Worm (Caenorhabditis elegans): ENCODE measurements around the gene F16B12.7.

F16B12.7 gene

DNA sequence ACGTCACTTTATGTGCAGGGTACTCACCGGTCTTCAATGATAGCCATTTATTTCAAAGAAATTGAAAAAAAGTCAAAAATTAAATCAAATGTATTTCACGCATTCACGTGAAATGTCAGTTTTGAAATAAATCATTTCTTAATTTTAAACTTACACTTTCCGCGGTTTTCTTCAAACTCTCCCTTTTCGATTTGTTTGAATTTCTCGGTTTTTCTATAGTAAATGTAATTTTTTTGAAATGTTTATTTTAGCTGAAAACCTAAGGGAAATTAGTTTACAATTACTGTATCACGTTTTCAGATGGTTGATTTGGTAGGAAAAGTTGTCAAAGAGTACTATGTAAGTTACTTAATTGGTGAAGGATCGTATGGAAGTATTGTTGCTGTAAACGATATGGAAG lies at the start of gene F16B12.7:
Gene F16B12.7, plus strand, starts transcription at position 301 of the 400 bp plus-strand sequence.
- TF ChIP-seq unc-62 (GFP tag; optimal IDR thresholded peaks at IDR 0.05), result no peak

DNA sequence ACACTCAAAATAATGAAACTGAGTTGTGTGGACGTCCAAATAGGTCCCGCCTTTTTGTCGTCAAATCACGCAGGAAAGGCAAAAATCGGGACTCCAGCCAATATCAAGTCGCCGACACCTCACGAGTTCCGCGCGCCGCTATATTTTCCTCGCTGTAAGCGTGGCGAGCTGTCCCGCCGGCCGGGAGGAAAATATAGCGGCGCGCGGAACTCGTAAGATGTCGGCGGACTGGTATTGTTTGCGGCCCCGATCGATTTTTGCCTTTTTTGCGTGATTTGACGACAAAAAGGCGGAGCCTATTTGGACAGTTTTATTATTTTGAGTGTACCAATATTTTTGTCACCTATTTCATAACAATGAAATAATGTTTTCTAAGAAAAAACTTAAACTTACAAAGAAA lies 45.6 kb upstream of the F16B12.7 start:
- no peak for TF ChIP-seq unc-62 (GFP tag; optimal IDR thresholded peaks at IDR 0.05)

DNA sequence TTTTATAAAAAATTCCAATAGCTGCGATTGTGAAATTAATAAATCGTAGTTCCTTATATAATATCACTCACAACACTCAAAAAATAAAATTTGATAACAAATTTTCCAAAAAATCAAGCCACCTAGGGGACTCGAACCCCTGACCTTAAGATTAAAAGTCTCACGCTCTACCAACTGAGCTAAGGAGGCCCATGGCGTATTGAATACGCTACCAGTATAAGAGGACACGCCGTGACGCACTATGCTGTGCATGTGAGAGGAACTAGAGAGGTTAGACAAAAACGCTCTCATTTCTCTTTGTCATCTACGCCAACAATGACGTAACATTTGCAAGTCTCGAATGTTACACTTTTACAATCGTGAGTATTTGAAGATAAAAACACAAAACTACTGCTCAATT lies 44.5 kb upstream of the F16B12.7 start:
- no peak for TF ChIP-seq unc-62 (GFP tag; optimal IDR thresholded peaks at IDR 0.05)

DNA sequence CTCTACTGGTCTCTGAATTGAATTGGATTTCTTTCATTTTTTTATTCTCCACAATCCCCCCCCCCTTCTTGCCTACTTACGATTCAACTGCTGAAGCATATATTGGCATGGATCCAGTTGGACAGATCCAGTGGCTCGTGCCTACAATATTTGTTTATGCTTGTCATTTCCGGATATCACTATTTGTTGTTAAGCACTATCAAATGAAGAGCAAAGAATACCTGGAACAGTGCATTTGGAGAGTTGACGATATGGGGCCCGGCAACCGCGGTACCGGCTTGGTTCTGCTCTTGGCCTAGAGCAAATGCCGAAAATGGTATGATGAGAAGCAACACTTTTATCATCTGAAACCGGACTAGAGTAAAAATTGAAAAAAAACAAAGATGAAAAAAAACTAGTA lies 40.7 kb upstream of the F16B12.7 start, which contains the start of gene lgc-21:
Gene lgc-21, minus strand, starts transcription at position 344 of the 400 bp plus-strand sequence.
- TF ChIP-seq unc-62 (GFP tag; optimal IDR thresholded peaks at IDR 0.05), result no peak

DNA sequence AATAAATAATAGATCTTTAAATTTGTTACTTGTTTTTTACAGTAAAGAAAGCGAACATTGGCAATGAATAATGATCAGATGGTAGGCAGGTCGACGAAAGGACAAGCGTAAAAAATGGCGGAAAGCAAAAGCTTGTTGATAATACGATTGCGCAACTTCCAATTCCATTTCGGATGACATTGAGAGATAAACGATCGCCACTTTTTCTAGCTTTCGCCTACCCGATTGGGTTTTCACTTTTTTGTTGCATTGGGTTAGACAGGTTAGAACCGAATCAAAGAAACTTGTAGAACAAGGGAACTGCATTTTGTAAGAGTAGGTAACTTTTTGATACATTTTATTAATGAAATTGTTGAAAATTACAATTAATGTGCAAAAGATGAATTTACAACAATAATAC lies 38.8 kb upstream of the F16B12.7 start:
- no peak for TF ChIP-seq unc-62 (GFP tag; optimal IDR thresholded peaks at IDR 0.05)

DNA sequence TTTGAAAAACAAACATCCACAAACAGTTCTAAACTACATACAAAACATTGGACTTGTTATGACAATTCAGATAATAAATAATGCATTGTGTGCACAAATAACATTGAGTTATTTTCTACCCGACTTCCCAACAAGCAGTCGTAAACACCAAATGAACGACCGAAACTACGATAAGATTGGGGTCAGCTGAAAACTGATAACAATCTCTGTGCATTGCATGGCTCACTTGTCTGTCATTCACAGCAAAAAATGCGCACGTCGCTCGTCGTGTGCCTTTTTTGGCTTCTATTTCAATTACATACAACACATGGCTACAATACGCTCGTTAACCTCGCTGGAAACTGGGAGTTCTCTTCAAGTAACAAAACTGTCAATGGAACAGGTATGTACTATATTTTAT lies 37.4 kb upstream of the F16B12.7 start, which contains the start of gene C33G3.4:
Gene C33G3.4, plus strand, starts transcription at position 213 of the 400 bp plus-strand sequence.
- no peak for TF ChIP-seq unc-62 (GFP tag; optimal IDR thresholded peaks at IDR 0.05)

DNA sequence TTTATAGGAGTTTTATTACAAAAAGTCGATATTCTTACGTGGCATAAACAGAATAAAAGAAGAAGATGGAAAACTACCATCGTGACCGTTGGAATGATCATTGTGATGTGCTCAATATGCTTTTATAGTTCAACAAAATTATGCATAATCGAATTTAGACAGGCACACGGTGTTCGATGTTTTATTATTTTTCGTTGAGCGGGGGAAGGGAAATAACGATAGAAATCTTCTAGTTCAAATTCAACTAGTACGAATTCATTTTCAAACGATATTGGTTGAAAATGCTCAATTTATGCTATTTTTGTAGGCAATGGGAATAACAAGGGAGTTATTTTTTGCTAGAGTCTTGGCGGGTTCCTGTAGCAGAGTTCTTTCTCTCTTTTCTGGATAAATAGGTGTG lies 29.8 kb upstream of the F16B12.7 start, which contains the start of gene C33G3.5:
Gene C33G3.5, minus strand, starts transcription at position 101 of the 400 bp plus-strand sequence.
- TF ChIP-seq unc-62 (GFP tag; optimal IDR thresholded peaks at IDR 0.05), result no peak

DNA sequence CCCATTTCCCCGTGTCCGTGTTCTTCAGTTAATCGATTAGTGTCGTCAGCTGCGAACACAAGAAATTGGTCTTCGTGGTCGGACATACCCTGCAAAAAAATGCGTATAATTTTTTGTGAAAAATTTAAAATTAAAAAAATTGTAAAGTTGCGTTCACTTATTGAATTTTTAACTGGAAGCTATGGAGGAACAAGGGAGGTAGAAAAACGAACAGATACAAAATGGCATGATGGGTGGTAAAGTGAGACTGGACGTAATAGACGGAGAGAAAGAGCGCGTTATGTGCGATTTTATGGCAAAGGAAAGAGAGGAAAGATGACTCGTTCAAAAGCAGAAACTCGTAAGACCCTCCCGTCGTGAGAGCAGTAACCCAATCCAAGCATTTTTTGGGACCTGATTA lies 24.1 kb upstream of the F16B12.7 start, which contains the start of gene C33G3.6:
Gene C33G3.6, minus strand, starts transcription at position 101 of the 400 bp plus-strand sequence.
- no peak for TF ChIP-seq unc-62 (GFP tag; optimal IDR thresholded peaks at IDR 0.05)

DNA sequence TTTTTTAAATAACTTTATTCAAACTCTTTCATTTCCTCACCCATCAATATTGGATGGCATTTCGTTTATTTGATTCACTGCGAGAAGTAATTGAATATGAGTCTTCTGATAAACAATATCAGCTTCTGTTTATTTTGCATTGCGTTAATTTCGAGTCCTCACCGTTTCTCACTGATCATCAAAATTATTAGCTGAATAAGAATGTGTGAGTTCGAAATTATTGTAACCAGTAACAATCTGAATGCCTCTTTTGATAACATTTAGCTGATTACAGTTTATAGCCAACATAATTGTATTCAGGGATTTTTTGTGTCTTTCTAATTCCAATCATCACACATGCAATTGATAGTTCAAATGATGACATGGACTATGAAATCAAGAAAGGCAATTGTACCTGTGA lies 23.1 kb upstream of the F16B12.7 start, which contains the start of gene F16B12.1:
Gene F16B12.1, plus strand, starts transcription at position 301 of the 400 bp plus-strand sequence.
- no peak for TF ChIP-seq unc-62 (GFP tag; optimal IDR thresholded peaks at IDR 0.05)

DNA sequence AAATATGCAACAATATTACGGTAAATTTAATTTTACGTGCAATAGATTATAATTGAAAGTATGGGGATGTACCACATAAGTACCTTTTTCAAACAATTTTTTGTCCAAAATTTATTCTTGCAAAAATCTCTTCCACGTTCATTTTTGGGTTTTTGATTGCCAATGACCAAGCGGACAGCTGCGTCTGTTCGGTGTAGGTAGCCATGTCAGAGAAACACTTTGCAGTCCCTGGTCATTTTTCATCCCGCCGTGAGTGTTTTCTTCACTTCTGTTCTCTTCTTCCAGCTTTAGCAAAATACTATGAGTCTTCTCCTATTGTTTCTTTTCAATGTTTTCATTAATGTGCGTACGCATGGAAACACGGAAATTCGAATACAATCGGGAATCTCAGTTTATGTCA lies 18.3 kb upstream of the F16B12.7 start, which contains the start of gene dsl-4:
Gene dsl-4, plus strand, starts transcription at position 301 of the 400 bp plus-strand sequence.
- TF ChIP-seq unc-62 (GFP tag; optimal IDR thresholded peaks at IDR 0.05), result no peak

DNA sequence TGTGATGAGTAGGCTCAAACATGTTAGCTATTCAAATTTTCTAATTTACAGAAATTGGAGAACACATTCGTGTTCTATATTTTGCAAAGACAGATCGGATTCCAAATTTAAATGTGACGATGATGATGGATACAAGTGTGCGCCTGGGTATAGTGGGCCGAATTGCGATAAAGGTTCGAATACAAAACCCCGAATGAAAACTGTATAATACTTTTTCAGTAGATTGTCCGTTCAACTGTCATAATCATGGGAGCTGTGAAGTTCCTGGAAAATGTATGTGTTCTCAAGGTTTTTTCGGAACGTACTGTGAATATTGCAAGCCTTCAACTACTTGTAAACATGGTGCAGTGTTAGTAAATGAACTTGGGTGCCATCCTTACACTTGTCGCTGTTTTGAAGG lies 17.4 kb upstream of the F16B12.7 start:
- TF ChIP-seq unc-62 (GFP tag; optimal IDR thresholded peaks at IDR 0.05), result no peak

DNA sequence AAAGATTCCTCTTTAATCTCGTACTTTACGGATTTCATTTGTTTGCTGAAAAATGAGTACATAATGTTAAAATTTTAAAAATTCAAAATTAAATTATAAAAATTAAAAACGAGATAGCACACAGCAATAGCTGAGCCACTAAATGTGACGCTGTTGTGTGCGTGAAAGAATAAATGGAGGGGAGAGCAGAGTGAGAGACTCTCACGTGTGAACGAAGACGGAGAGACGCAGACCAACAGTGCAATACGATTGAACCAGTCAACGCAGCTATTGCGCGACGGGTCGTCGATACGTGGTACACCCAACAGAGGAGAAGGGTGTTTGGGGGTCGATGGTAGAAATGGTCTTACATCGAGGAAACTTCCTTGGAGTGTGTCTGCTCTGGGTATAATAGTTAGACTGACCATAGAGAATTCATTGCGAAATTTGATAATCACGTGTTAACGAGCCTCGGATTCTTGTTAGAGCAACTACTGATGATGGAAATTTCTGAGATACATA lies 9.7 kb upstream of the F16B12.7 start, which contains the start of gene F16B12.4:
Gene F16B12.4, minus strand, starts transcription at position 51 of the 501 bp plus-strand sequence.
- no peak for TF ChIP-seq unc-62 (GFP tag; optimal IDR thresholded peaks at IDR 0.05)

DNA sequence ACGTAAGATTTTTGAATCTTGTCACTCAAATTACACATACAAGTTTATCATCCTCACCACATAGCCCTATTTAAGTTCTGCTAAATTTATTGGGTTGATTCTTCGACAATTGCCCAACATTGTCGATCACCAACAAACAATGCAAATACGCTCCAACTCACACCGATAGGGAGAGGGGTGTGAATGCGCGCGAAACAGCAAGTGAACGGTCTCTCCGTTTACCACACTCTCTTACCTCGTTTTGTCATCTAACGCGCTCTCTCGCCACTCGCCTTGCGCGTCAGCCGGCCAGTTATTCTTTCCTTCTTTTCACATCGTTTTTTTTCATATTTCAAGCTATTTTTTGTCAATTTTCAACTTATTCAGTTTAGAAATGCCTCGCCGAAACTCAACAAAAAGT lies 6.4 kb upstream of the F16B12.7 start, which contains the start of gene F16B12.6:
Gene F16B12.6, plus strand, starts transcription at position 331 of the 400 bp plus-strand sequence.
- no peak for TF ChIP-seq unc-62 (GFP tag; optimal IDR thresholded peaks at IDR 0.05)

DNA sequence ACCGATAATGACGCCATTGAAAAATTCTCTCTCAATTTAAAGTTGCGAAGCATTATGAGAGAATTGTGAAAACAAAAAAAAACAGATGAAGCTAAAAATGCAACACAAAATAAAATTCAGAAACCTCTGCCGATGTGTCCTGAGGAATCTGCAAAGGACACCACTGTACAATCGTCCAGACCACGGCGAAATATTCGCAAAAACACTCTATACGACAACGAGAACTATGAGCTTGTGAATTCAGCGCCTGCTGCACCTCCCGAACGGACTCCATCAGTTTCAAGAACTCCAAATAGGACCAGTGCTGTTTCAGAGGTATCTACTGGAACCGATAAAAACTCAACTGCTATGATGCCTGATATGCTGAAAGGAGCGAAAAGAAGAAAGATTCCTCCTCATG lies 5.9 kb upstream of the F16B12.7 start:
- TF ChIP-seq unc-62 (GFP tag; optimal IDR thresholded peaks at IDR 0.05), result no peak

DNA sequence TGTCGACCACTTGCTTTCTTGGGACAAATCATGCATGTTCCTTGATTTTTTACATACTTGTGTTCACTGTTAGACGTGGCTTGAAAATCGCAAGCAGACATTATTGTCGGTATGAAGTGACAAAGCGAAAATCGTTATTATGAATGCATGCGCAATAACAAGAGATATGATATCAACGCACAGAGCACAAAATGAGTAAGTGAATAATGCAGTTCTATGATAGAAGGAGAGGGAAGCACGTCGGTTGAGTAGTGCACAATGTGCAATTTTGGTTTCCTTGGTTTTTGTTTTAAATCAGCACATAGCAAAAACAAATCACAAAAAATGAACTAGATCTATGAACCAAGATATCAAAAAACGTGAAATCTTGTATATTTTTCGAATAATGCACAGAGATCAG lies 5.0 kb downstream of the F16B12.7 start, which contains the start of gene nhr-281:
Gene nhr-281, minus strand, starts transcription at position 101 of the 400 bp plus-strand sequence.
- no peak for TF ChIP-seq unc-62 (GFP tag; optimal IDR thresholded peaks at IDR 0.05)

DNA sequence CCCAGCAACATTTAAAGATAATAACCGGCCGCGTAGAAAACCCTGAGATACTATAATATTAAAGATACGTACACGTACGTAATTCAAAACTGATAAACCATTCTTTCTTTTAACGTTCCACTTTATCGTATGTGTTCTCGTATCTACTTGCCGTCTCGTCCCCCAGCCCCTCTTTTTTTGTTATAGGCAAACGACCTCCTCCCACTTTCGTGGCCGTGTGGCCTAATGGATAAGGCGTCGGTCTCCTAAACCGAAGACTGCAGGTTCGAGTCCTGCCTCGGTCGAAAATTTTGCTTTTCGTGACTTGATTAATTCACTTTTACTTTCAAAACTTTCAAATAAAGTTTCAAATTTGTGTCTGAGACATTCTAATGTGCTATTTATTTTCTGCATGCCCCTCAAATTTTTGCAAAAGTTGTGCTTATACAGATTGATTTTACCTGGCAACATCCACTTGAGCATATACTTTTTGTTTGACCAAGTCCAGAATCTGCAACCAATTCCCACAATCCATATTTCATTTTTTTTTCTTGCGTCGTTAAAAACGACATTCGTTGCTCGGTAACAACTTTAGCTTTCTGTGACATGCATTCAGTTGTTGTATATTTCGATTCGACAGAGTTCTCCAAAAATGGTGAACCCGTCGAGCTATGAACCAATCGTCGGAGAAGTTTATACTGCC lies 7.3 kb downstream of the F16B12.7 start, which contains the start of gene F28H6.7:
Gene F28H6.7, plus strand, starts transcription at position 632 of the 682 bp plus-strand sequence.
- TF ChIP-seq unc-62 (GFP tag; optimal IDR thresholded peaks at IDR 0.05), result no peak

DNA sequence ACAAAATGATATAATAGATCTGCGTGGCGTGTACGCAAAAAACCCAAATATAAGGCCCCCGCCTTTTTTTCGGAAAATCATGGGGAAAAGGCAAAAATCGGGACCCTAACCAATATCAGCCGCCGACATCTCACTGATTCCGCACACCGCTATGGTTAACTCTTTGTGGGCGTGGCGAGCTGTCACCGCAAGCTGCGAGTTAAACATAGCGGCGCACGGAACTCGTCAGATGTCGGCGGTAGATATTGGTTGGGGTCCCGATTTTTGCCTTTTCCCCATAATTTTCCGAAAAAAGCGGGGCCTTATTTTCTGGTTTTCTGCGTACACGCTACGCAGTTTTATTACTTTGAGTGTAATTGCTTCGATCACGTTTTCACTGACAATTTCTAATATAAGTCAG lies 10.4 kb downstream of the F16B12.7 start:
- no peak for TF ChIP-seq unc-62 (GFP tag; optimal IDR thresholded peaks at IDR 0.05)
